Fruit fly (Drosophila melanogaster) whole organism, pupa: ENCODE data around the gene Rai1.
A peak's percentile ranks its signal among the peaks of the same experiment; 100 is the strongest.

Source experiments
- CG10348 ChIP-seq: fragments of 200-800 bp; sonication (Bioruptor generic); IDR thresholded peaks from 2 replicates; pipeline ENCODE4 v1.3.6; 2022; ENCODE audit warnings: missing biosample characterization, missing genetic modification characterization
- CG8159 ChIP-seq: fragments of 200-800 bp; sonication (Bioruptor generic); optimal IDR thresholded peaks from 3 replicates; lab custom pipeline; 2018; ENCODE audit warnings: missing biosample characterization, mild to moderate bottlenecking, missing genetic modification characterization, moderate library complexity
- Snoo ChIP-seq: fragments of 200-800 bp; sonication (Bioruptor generic); optimal IDR thresholded peaks from 3 replicates; lab custom pipeline; 2017; ENCODE audit warnings: missing biosample characterization, mild to moderate bottlenecking, missing genetic modification characterization, inconsistent platforms

dm6 chrX:16814351-16814750 lies 11.2 kb upstream of the Rai1 start:
- TF ChIP-seq CG10348 (no peak), CG8159 (tag; lab: Kevin White, UChicago) (peak; percentile 28), Snoo (tag; lab: Kevin White, UChicago) (no peak)
